Fruit fly (Drosophila melanogaster): ENCODE data around the gene Nhe2.

The Nhe2 gene

DNA sequence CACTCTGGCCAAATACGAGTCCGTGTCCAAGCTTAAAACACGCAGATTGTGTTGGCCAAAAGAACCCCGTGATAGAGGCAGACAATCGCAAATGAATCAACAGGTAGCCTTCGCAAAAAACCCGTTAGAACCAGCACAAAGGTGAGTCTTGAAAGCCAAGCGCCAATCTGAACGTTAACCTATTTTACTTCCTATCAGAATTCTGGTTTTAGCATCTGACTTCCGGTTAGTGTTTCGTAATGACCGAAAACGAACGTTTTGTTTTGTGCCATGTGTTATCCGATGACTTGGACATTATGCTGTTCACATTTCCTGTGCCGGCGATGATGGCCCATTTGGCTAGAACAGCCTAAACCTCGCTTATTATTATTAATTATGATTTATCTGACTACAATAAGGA lies 32.0 kb upstream of the Nhe2 start:
- no peak for TF ChIP-seq Doc3 (GFP tag; IDR thresholded peaks at IDR 0.05; ENCODE audit: partially characterized antibody)
- peak; percentile 74 for TF ChIP-seq Ets65A (GFP tag)
- peak in 1 of 2 experiments; percentile 80 for TF ChIP-seq Eip74EF (GFP tag; optimal IDR thresholded peaks at IDR 0.05)
- TF ChIP-seq chinmo (GFP tag; IDR thresholded peaks at IDR 0.05; ENCODE audit: partially characterized antibody), result 0 out of 4 replicates have a peak, but pooled peaks have one; percentile 49
- TF ChIP-seq CG18476 (GFP tag; optimal IDR thresholded peaks at IDR 0.05), result no peak
- no peak for TF ChIP-seq CG4854 (GFP tag; optimal IDR thresholded peaks at IDR 0.05)
- no peak for TF ChIP-seq Usf (GFP tag; optimal IDR thresholded peaks at IDR 0.05)
- TF ChIP-seq CG12769 (tag; optimal IDR thresholded peaks at IDR 0.05), result peak; percentile 10

DNA sequence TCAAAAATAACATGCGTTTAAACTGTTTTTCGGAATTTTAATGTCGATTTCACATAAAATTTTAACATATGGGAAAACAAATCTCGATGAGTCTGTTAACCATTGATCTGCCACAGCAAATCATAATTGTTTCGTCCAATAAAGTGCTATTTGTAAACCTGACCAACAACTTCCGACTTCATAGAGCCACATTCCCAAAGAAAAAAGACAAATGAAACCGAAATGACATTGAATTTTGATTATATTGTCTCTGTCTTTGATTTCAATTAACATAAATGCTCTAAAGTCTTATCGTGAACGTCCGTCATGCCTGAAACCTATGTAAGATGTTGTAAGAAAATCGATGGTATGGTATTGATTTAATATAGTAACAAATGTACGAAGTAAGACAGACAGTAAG lies 31.1 kb upstream of the Nhe2 start:
- TF ChIP-seq Ravus (GFP tag; IDR thresholded peaks at IDR 0.05) (no peak), ken (GFP tag; IDR thresholded peaks at IDR 0.05) (no peak), CG11560 (tag; IDR thresholded peaks at IDR 0.05) (no peak), CG11093 (GFP tag; IDR thresholded peaks at IDR 0.05) (no peak), hb (GFP tag; IDR thresholded peaks at IDR 0.05; ENCODE audit: partially characterized antibody) (no peak), HmgZ (tag; optimal IDR thresholded peaks at IDR 0.05) (no peak), sna (GFP tag; IDR thresholded peaks at IDR 0.05; ENCODE audit: partially characterized antibody) (no peak), pros (GFP tag; optimal IDR thresholded peaks at IDR 0.05) (peak; percentile 67), dm (GFP tag; optimal IDR thresholded peaks at IDR 0.05) (no peak), bab2 (GFP tag; optimal IDR thresholded peaks at IDR 0.05) (no peak), sr (GFP tag; IDR thresholded peaks at IDR 0.05) (no peak), crp (GFP tag; optimal IDR thresholded peaks at IDR 0.05) (no peak), onecut (GFP tag; IDR thresholded peaks at IDR 0.05) (peak; percentile 36; the same call in 1 of the 2 replicates), CG3281 (GFP tag; optimal IDR thresholded peaks at IDR 0.05) (no peak), usp (GFP tag; optimal IDR thresholded peaks at IDR 0.05) (no peak), H15 (GFP tag; IDR thresholded peaks at IDR 0.05) (no peak), ase (GFP tag; IDR thresholded peaks at IDR 0.05) (no peak), Ets65A (GFP tag) (no peak), Awh (GFP tag; IDR thresholded peaks at IDR 0.05) (peak; percentile 49; the same call in 1 of the 2 replicates), tna (GFP tag; IDR thresholded peaks at IDR 0.05; ENCODE audit: partially characterized antibody) (no peak), CG1647 (GFP tag; optimal IDR thresholded peaks at IDR 0.05) (no peak), Hr39 (optimal IDR thresholded peaks at IDR 0.05) (no peak), pb (GFP tag; optimal IDR thresholded peaks at IDR 0.05) (no peak), Eip74EF (GFP tag; optimal IDR thresholded peaks at IDR 0.05) (peak in 1 of 2 experiments; percentile 62), trem (tag; optimal IDR thresholded peaks at IDR 0.05) (no peak), Rx (GFP tag; IDR thresholded peaks at IDR 0.05) (no peak), sim (GFP tag; IDR thresholded peaks at IDR 0.05) (no peak), slbo (GFP tag; IDR thresholded peaks at IDR 0.05) (no peak), CG4707 (GFP tag; optimal IDR thresholded peaks at IDR 0.05) (no peak), sd (tag; optimal IDR thresholded peaks at IDR 0.05) (peak; percentile 86), Blimp-1 (GFP tag; optimal IDR thresholded peaks at IDR 0.05) (peak; percentile 0), vvl (GFP tag; IDR thresholded peaks at IDR 0.05) (peak; percentile 12; the same call in 1 of the 2 replicates), CG18011 (GFP tag; optimal IDR thresholded peaks at IDR 0.05) (no peak), CG42726 (GFP tag; IDR thresholded peaks at IDR 0.05; ENCODE audit: partially characterized antibody) (no peak), Xrp1 (GFP tag; IDR thresholded peaks at IDR 0.05) (no peak), NC2α (GFP tag; optimal IDR thresholded peaks at IDR 0.05) (no peak), CG9817 (tag; optimal IDR thresholded peaks at IDR 0.05) (no peak), jing (GFP tag; optimal IDR thresholded peaks at IDR 0.05) (no peak), CG9876 (GFP tag; optimal IDR thresholded peaks at IDR 0.05) (no peak), ab (GFP tag; optimal IDR thresholded peaks at IDR 0.05) (no peak), CG2202 (tag; optimal IDR thresholded peaks at IDR 0.05) (no peak), CG6765 (GFP tag; optimal IDR thresholded peaks at IDR 0.05) (no peak), CG18619 (GFP tag; optimal IDR thresholded peaks at IDR 0.05) (no peak), abd-A (tag; optimal IDR thresholded peaks at IDR 0.05) (peak; percentile 57)

Data from whole organism, embryonic.